Worm (Caenorhabditis elegans) whole organism, late embryonic: ENCODE results near the gene zhit-1.

Experiments
- F13H6.1 ChIP-seq: sonication (generic microtip); optimal IDR thresholded peaks from 2 replicates; lab custom pipeline; 2016; ENCODE audit warnings: missing genetic modification characterization, missing compliant biosample characterization
- K02D7.2 ChIP-seq: sonication (generic microtip); optimal IDR thresholded peaks from 2 replicates; lab custom pipeline; 2017; ENCODE audit warnings: mild to moderate bottlenecking, missing genetic modification characterization, missing compliant biosample characterization
- K09A11.1 ChIP-seq: sonication (generic microtip); optimal IDR thresholded peaks from 2 replicates; lab custom pipeline; 2017; ENCODE audit warnings: antibody characterized with exemption, mild to moderate bottlenecking, missing genetic modification characterization, missing compliant biosample characterization; ENCODE audit not compliant: insufficient read depth
- ama-1 ChIP-seq: fragments of 150-350 bp; optimal IDR thresholded peaks from 2 replicates; lab custom pipeline; 2014
- ceh-18 ChIP-seq: sonication (generic microtip); optimal IDR thresholded peaks from 2 replicates; lab custom pipeline; 2016; ENCODE audit warnings: missing genetic modification characterization, missing compliant biosample characterization
- ceh-2 ChIP-seq: sonication (generic microtip); optimal IDR thresholded peaks from 2 replicates; lab custom pipeline; 2016; ENCODE audit warnings: missing genotype, missing genetic modification characterization, missing compliant biosample characterization
- ceh-22 ChIP-seq: sonication (generic microtip); optimal IDR thresholded peaks from 2 replicates; lab custom pipeline; 2017; ENCODE audit warnings: missing biosample characterization, missing genetic modification characterization
- ceh-24 ChIP-seq: sonication (generic microtip); optimal IDR thresholded peaks from 2 replicates; lab custom pipeline; 2016; ENCODE audit warnings: mild to moderate bottlenecking, missing genetic modification characterization, missing compliant biosample characterization
- ceh-30 ChIP-seq: fragments of 150-350 bp; optimal IDR thresholded peaks from 2 replicates; lab custom pipeline; 2014; ENCODE audit warnings: missing biosample characterization, missing genetic modification characterization
- ceh-31 ChIP-seq: sonication (generic microtip); optimal IDR thresholded peaks from 2 replicates; lab custom pipeline; 2016; ENCODE audit warnings: missing genetic modification characterization, missing compliant biosample characterization
- ceh-9 ChIP-seq: sonication (generic microtip); optimal IDR thresholded peaks from 2 replicates; lab custom pipeline; 2016; ENCODE audit warnings: mild to moderate bottlenecking, missing genetic modification characterization, inconsistent platforms, missing compliant biosample characterization
- che-1 ChIP-seq: sonication (generic microtip); optimal IDR thresholded peaks from 2 replicates; lab custom pipeline; 2016; ENCODE audit warnings: mild to moderate bottlenecking, missing genetic modification characterization, missing compliant biosample characterization
- dve-1 ChIP-seq: sonication (generic microtip); optimal IDR thresholded peaks from 2 replicates; lab custom pipeline; 2017; ENCODE audit warnings: antibody characterized with exemption, mild to moderate bottlenecking, missing genetic modification characterization, missing compliant biosample characterization
- elt-2 ChIP-seq: sonication (generic microtip); optimal IDR thresholded peaks from 2 replicates; lab custom pipeline; 2016; ENCODE audit warnings: missing genetic modification reagents, missing genetic modification characterization, missing compliant biosample characterization
- ets-4 ChIP-seq: sonication (generic microtip); optimal IDR thresholded peaks from 2 replicates; lab custom pipeline; 2016; ENCODE audit warnings: missing genetic modification characterization, missing compliant biosample characterization
- fkh-10 ChIP-seq: fragments of 150-350 bp; optimal IDR thresholded peaks from 2 replicates; lab custom pipeline; 2014; ENCODE audit warnings: missing biosample characterization, missing genetic modification reagents, missing genetic modification characterization
- fkh-6 ChIP-seq: sonication (generic microtip); optimal IDR thresholded peaks from 2 replicates; lab custom pipeline; 2016; ENCODE audit warnings: missing genetic modification characterization, missing compliant biosample characterization
- hlh-13 ChIP-seq: fragments of 200-800 bp; sonication (Bioruptor generic); optimal IDR thresholded peaks from 2 replicates; lab custom pipeline; 2018; ENCODE audit warnings: mild to moderate bottlenecking, missing genetic modification characterization, missing compliant biosample characterization
- hlh-15 ChIP-seq: sonication (generic microtip); optimal IDR thresholded peaks from 2 replicates; lab custom pipeline; 2016; ENCODE audit warnings: missing genetic modification characterization, missing compliant biosample characterization
- hlh-6 ChIP-seq: sonication (generic microtip); optimal IDR thresholded peaks from 2 replicates; lab custom pipeline; 2016; ENCODE audit warnings: missing genotype, missing genetic modification characterization, missing compliant biosample characterization
- lim-6 ChIP-seq: sonication (generic microtip); optimal IDR thresholded peaks from 2 replicates; lab custom pipeline; 2016; ENCODE audit warnings: missing genetic modification characterization, missing compliant biosample characterization
- madf-2 ChIP-seq: sonication (generic microtip); optimal IDR thresholded peaks from 2 replicates; lab custom pipeline; 2017; ENCODE audit warnings: missing genetic modification characterization, missing compliant biosample characterization
- mec-3 ChIP-seq: sonication (generic microtip); optimal IDR thresholded peaks from 2 replicates; lab custom pipeline; 2016; ENCODE audit warnings: borderline replicate concordance, missing genetic modification characterization, missing compliant biosample characterization
- nfya-1 ChIP-seq: sonication (generic microtip); optimal IDR thresholded peaks from 2 replicates; lab custom pipeline; 2017; ENCODE audit warnings: missing genetic modification characterization, mild to moderate bottlenecking, missing compliant biosample characterization, antibody characterized with exemption, moderate library complexity
- nhr-11 ChIP-seq: fragments of 150-350 bp; optimal IDR thresholded peaks from 2 replicates; lab custom pipeline; 2014; ENCODE audit warnings: missing biosample characterization, missing genetic modification characterization
- nhr-232 ChIP-seq: sonication (generic microtip); optimal IDR thresholded peaks from 2 replicates; lab custom pipeline; 2016; ENCODE audit warnings: missing genetic modification characterization, missing compliant biosample characterization
- npax-4 ChIP-seq: sonication (generic microtip); optimal IDR thresholded peaks from 2 replicates; lab custom pipeline; 2016; ENCODE audit warnings: missing genetic modification characterization, missing compliant biosample characterization
- odd-2 ChIP-seq: sonication (generic microtip); optimal IDR thresholded peaks from 2 replicates; lab custom pipeline; 2017; ENCODE audit warnings: antibody characterized with exemption, mild to moderate bottlenecking, missing genetic modification characterization, missing compliant biosample characterization
- pat-9 ChIP-seq: fragments of 200-800 bp; sonication (Bioruptor generic); optimal IDR thresholded peaks from 2 replicates; lab custom pipeline; 2018; ENCODE audit warnings: mild to moderate bottlenecking, missing genetic modification characterization, moderate library complexity, missing compliant biosample characterization
- ref-2 ChIP-seq: sonication (generic microtip); optimal IDR thresholded peaks from 2 replicates; lab custom pipeline; 2016; ENCODE audit warnings: missing genetic modification characterization, missing compliant biosample characterization
- sox-4 ChIP-seq: sonication (generic microtip); optimal IDR thresholded peaks from 2 replicates; lab custom pipeline; 2017; ENCODE audit warnings: mild to moderate bottlenecking, missing genetic modification characterization, inconsistent platforms, missing compliant biosample characterization
- unc-86 ChIP-seq: sonication (generic microtip); optimal IDR thresholded peaks from 2 replicates; lab custom pipeline; 2016; ENCODE audit warnings: missing genetic modification characterization, missing compliant biosample characterization
- zip-5 ChIP-seq: sonication (generic microtip); optimal IDR thresholded peaks from 2 replicates; lab custom pipeline; 2016; ENCODE audit warnings: missing genetic modification characterization, missing compliant biosample characterization
- ztf-16 ChIP-seq: sonication (generic microtip); optimal IDR thresholded peaks from 2 replicates; lab custom pipeline; 2017; ENCODE audit warnings: missing genetic modification characterization, missing compliant biosample characterization

The zhit-1 gene

ce11 chrV:5596391-5597030 is at the start of gene zhit-1:
TSS of gene zhit-1 (minus strand) at chrV:5596551.
- no peak for TF ChIP-seq ceh-18
- TF ChIP-seq ref-2, result no peak
- no peak for TF ChIP-seq hlh-13 (GFP tag; lab: Kevin White, UChicago)

DNA sequence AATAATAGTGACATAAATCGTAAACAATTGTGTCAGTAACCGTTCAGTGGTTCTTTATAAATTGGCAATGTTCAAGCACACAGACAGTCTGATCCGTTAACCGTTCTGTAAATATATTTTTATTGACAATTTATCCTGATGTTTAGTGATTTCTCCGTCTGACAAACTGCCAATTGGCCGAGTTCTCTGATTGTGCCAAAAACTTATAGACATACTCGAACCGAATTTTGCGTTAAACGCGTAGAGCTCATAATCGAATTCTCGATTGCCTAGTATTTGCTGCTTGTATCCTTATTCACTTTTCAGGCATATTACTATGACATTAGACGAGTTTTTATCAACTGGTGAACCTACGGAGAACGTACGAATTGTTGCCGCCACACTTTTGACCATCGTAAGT is 47.8 kb upstream of the zhit-1 start, which contains the start of gene srx-117:
srx-117 (plus strand) TSS at position 301 of the 400 bp plus-strand sequence.
- TF ChIP-seq ztf-16 (tag; lab: Kevin White, UChicago) (no peak), npax-4 (tag; lab: Kevin White, UChicago) (no peak), ets-4 (tag; lab: Kevin White, UChicago) (no peak), pat-9 (tag; lab: Kevin White, UChicago) (no peak), ref-2 (no peak), fkh-10 (GFP tag; lab: Kevin White, UChicago) (no peak), lim-6 (no peak), ama-1 (lab: Kevin White, UChicago) (no peak), ceh-30 (no peak), madf-2 (tag; lab: Kevin White, UChicago) (no peak), hlh-6 (tag; lab: Kevin White, UChicago) (no peak), ceh-22 (tag; lab: Kevin White, UChicago) (no peak), fkh-6 (tag; lab: Kevin White, UChicago) (no peak), ceh-2 (tag; lab: Kevin White, UChicago) (no peak), hlh-15 (tag; lab: Kevin White, UChicago) (no peak), dve-1 (tag; lab: Kevin White, UChicago) (no peak), ceh-9 (tag; lab: Kevin White, UChicago) (no peak), sox-4 (tag; lab: Kevin White, UChicago) (no peak), zip-5 (tag; lab: Kevin White, UChicago) (no peak)

ce11 chrV:5634445-5634844 is 38.1 kb upstream of the zhit-1 start:
- no peak for TF ChIP-seq nhr-232
- peak; percentile 39 for TF ChIP-seq elt-2 (tag; lab: Kevin White, UChicago)
- TF ChIP-seq K02D7.2, result no peak
- no peak for TF ChIP-seq K09A11.1 (tag; lab: Kevin White, UChicago)

- TF ChIP-seq npax-4 (tag; lab: Kevin White, UChicago) (no peak), hlh-13 (GFP tag; lab: Kevin White, UChicago) (no peak), pat-9 (tag; lab: Kevin White, UChicago) (no peak), ets-4 (tag; lab: Kevin White, UChicago) (no peak)
Observed at ce11 chrV:5630792-5631191, 34.4 kb upstream of the zhit-1 start, which contains the start of gene acy-4. TSS of gene acy-4 (minus strand) at chrV:5630892.

- no peak for TF ChIP-seq nfya-1
- TF ChIP-seq che-1 (tag; lab: Kevin White, UChicago), result no peak
- no peak for TF ChIP-seq nhr-11
- TF ChIP-seq ceh-24 (tag; lab: Kevin White, UChicago), result no peak
- no peak for TF ChIP-seq K02D7.2
- no peak for TF ChIP-seq F13H6.1 (tag; lab: Kevin White, UChicago)
- no peak for TF ChIP-seq mec-3 (tag; lab: Kevin White, UChicago)
- no peak for TF ChIP-seq odd-2 (tag; lab: Kevin White, UChicago)
- TF ChIP-seq ceh-2 (tag; lab: Kevin White, UChicago), result no peak
- TF ChIP-seq unc-86 (tag; lab: Kevin White, UChicago), result no peak
- no peak for TF ChIP-seq ceh-31 (tag; lab: Kevin White, UChicago)
Observed at ce11 chrV:5628014-5628413, 31.7 kb upstream of the zhit-1 start.
